Worm (Caenorhabditis elegans) whole organism, early embryonic: ENCODE data around the gene W04G3.7.

Source experiments
- B0310.2 ChIP-seq: sonication (generic microtip); optimal IDR thresholded peaks from 2 replicates; lab custom pipeline; 2016; ENCODE audit warnings: mild to moderate bottlenecking, missing genetic modification characterization, missing compliant biosample characterization
- F13C5.2 ChIP-seq: sonication (generic microtip); optimal IDR thresholded peaks from 2 replicates; lab custom pipeline; 2017; ENCODE audit warnings: mild to moderate bottlenecking, missing genetic modification characterization, inconsistent platforms, missing compliant biosample characterization
- aly-1 ChIP-seq: sonication (generic microtip); optimal IDR thresholded peaks from 2 replicates; lab custom pipeline; 2016; ENCODE audit warnings: missing genetic modification characterization, missing compliant biosample characterization
- ama-1 ChIP-seq: fragments of 150-350 bp; optimal IDR thresholded peaks from 2 replicates; lab custom pipeline; 2014
- ceh-13 ChIP-seq: fragments of 200-800 bp; sonication (Bioruptor generic); optimal IDR thresholded peaks from 2 replicates; lab custom pipeline; 2018; ENCODE audit warnings: mild to moderate bottlenecking, missing genetic modification characterization, missing compliant biosample characterization
- ceh-36 ChIP-seq: sonication (generic microtip); optimal IDR thresholded peaks from 2 replicates; lab custom pipeline; 2016; ENCODE audit warnings: missing genetic modification characterization, inconsistent platforms, missing compliant biosample characterization
- ets-7 ChIP-seq: sonication (generic microtip); optimal IDR thresholded peaks from 2 replicates; lab custom pipeline; 2016; ENCODE audit warnings: missing genotype, missing genetic modification characterization, missing compliant biosample characterization
- flt-1 ChIP-seq: fragments of 200-800 bp; sonication (Bioruptor generic); IDR thresholded peaks from 2 replicates; pipeline ENCODE4 v1.3.6; 2022; ENCODE audit warnings: missing genetic modification characterization, missing compliant biosample characterization
- hmbx-1 ChIP-seq: sonication (generic microtip); optimal IDR thresholded peaks from 2 replicates; lab custom pipeline; 2016; ENCODE audit warnings: mild to moderate bottlenecking, missing genetic modification characterization, missing compliant biosample characterization
- hmg-4 ChIP-seq: fragments of 200-800 bp; sonication (Bioruptor generic); optimal IDR thresholded peaks from 2 replicates; lab custom pipeline; 2018; ENCODE audit warnings: mild to moderate bottlenecking, missing genetic modification characterization, missing compliant biosample characterization
- hnd-1 ChIP-seq: sonication (generic microtip); optimal IDR thresholded peaks from 2 replicates; lab custom pipeline; 2016; ENCODE audit warnings: missing genetic modification characterization, missing compliant biosample characterization
- pes-1 ChIP-seq: fragments of 200-800 bp; sonication (Bioruptor generic); IDR thresholded peaks from 2 replicates; pipeline ENCODE4 v1.3.6; 2022; ENCODE audit warnings: missing genetic modification reagents, missing genetic modification characterization, missing compliant biosample characterization
- scrt-1 ChIP-seq: fragments of 200-800 bp; sonication (Bioruptor generic); IDR thresholded peaks from 2 replicates; pipeline ENCODE4 v1.3.6; 2022; ENCODE audit warnings: missing genetic modification characterization, missing compliant biosample characterization
- sea-1 ChIP-seq: fragments of 200-800 bp; sonication (Bioruptor generic); conservative IDR thresholded peaks from 2 replicates; pipeline ENCODE4 v1.3.6; 2022; ENCODE audit warnings: missing genetic modification characterization, missing compliant biosample characterization
- tbx-11 ChIP-seq: fragments of 200-800 bp; sonication (Bioruptor generic); IDR thresholded peaks from 2 replicates; pipeline ENCODE4 v1.3.6; 2022; ENCODE audit warnings: missing genetic modification characterization, missing compliant biosample characterization
- tbx-37 ChIP-seq: fragments of 200-800 bp; sonication (Bioruptor generic); conservative IDR thresholded peaks from 2 replicates; pipeline ENCODE4 v1.3.6; 2022; ENCODE audit warnings: missing genetic modification reagents, missing genetic modification characterization, missing compliant biosample characterization
- tra-4 ChIP-seq: sonication (generic microtip); optimal IDR thresholded peaks from 2 replicates; lab custom pipeline; 2017; ENCODE audit warnings: missing genetic modification characterization, missing compliant biosample characterization

W04G3.7 gene

ce11 chrX:11095480-11095879 lies 10.4 kb upstream of the W04G3.7 start:
- peak; percentile 51 for TF ChIP-seq hmbx-1 (tag; lab: Kevin White, UChicago)
- peak; percentile 85 for TF ChIP-seq tbx-11 (GFP tag; lab: Robert Waterston, UW)
- peak; percentile 92 for TF ChIP-seq pes-1 (GFP tag; lab: Robert Waterston, UW)
- no peak; the same call in 1 of the 2 replicates for TF ChIP-seq sea-1 (GFP tag; lab: Robert Waterston, UW)
- TF ChIP-seq ama-1 (lab: Kevin White, UChicago): no peak
- TF ChIP-seq F13C5.2 (tag; lab: Kevin White, UChicago): peak; percentile 89
- TF ChIP-seq ceh-13: peak; percentile 74
- TF ChIP-seq tbx-37: peak; percentile 87
- no peak; the same call in 1 of the 2 replicates for TF ChIP-seq scrt-1 (GFP tag; lab: Robert Waterston, UW)
- peak; percentile 67 for TF ChIP-seq hnd-1 (tag; lab: Kevin White, UChicago)
- TF ChIP-seq ceh-36 (tag; lab: Kevin White, UChicago): peak; percentile 77
- TF ChIP-seq tra-4: peak; percentile 54
- TF ChIP-seq ets-7 (tag; lab: Kevin White, UChicago): peak; percentile 59
- peak; percentile 93 for TF ChIP-seq aly-1
- peak; percentile 65 for TF ChIP-seq B0310.2 (tag; lab: Kevin White, UChicago)
- no peak for TF ChIP-seq hmg-4 (GFP tag; lab: Kevin White, UChicago)
- peak; percentile 88 for TF ChIP-seq flt-1 (GFP tag; lab: Robert Waterston, UW)

ce11 chrX:11093985-11094593 lies 9.0 kb upstream of the W04G3.7 start:
- peak; percentile 67 for TF ChIP-seq tbx-37
- TF ChIP-seq pes-1 (GFP tag; lab: Robert Waterston, UW): no peak; the same call in none of the 2 replicates
- TF ChIP-seq B0310.2 (tag; lab: Kevin White, UChicago): no peak
- peak; percentile 95 for TF ChIP-seq hmg-4 (GFP tag; lab: Kevin White, UChicago)
- TF ChIP-seq hmbx-1 (tag; lab: Kevin White, UChicago): no peak
- no peak for TF ChIP-seq aly-1
- TF ChIP-seq flt-1 (GFP tag; lab: Robert Waterston, UW): peak; percentile 74
- no peak for TF ChIP-seq ceh-36 (tag; lab: Kevin White, UChicago)
- TF ChIP-seq F13C5.2 (tag; lab: Kevin White, UChicago): peak; percentile 98
- no peak for TF ChIP-seq ama-1 (lab: Kevin White, UChicago)
- no peak for TF ChIP-seq ets-7 (tag; lab: Kevin White, UChicago)
- TF ChIP-seq tbx-11 (GFP tag; lab: Robert Waterston, UW): peak; percentile 70
- TF ChIP-seq sea-1 (GFP tag; lab: Robert Waterston, UW): peak; percentile 49; the same call in 1 of the 2 replicates
- peak; percentile 26 for TF ChIP-seq ceh-13
- peak; percentile 71 for TF ChIP-seq scrt-1 (GFP tag; lab: Robert Waterston, UW)
- TF ChIP-seq hnd-1 (tag; lab: Kevin White, UChicago): no peak
- TF ChIP-seq tra-4: peak; percentile 5

ce11 chrX:11088952-11089351 lies 3.9 kb upstream of the W04G3.7 start, which contains the start of gene W04G3.11:
TSS of gene W04G3.11 (plus strand) at chrX:11089195.
- TF ChIP-seq flt-1 (GFP tag; lab: Robert Waterston, UW) (no peak), aly-1 (no peak), ama-1 (lab: Kevin White, UChicago) (no peak), tbx-37 (no peak)

ce11 chrX:11080170-11080728 lies 4.8 kb downstream of the W04G3.7 start, which contains the start of gene sulp-7:
TSS of gene sulp-7 (plus strand) at chrX:11080678.
- no peak for TF ChIP-seq F13C5.2 (tag; lab: Kevin White, UChicago)
- TF ChIP-seq aly-1: no peak
- TF ChIP-seq pes-1 (GFP tag; lab: Robert Waterston, UW): no peak
- no peak for TF ChIP-seq hnd-1 (tag; lab: Kevin White, UChicago)
- no peak for TF ChIP-seq ceh-36 (tag; lab: Kevin White, UChicago)
- TF ChIP-seq sea-1 (GFP tag; lab: Robert Waterston, UW): no peak
- TF ChIP-seq ceh-13: no peak
- TF ChIP-seq ets-7 (tag; lab: Kevin White, UChicago): no peak
- no peak for TF ChIP-seq tbx-11 (GFP tag; lab: Robert Waterston, UW)
- TF ChIP-seq flt-1 (GFP tag; lab: Robert Waterston, UW): no peak
- no peak for TF ChIP-seq hmg-4 (GFP tag; lab: Kevin White, UChicago)
- no peak for TF ChIP-seq tra-4
- no peak for TF ChIP-seq hmbx-1 (tag; lab: Kevin White, UChicago)
- no peak for TF ChIP-seq ama-1 (lab: Kevin White, UChicago)

ce11 chrX:11079667-11080066 lies 5.4 kb downstream of the W04G3.7 start, which contains the start of gene W04G3.13:
TSS of gene W04G3.13 (minus strand) at chrX:11079767.
- TF ChIP-seq hmg-4 (GFP tag; lab: Kevin White, UChicago) (no peak), ets-7 (tag; lab: Kevin White, UChicago) (no peak), ama-1 (lab: Kevin White, UChicago) (no peak), flt-1 (GFP tag; lab: Robert Waterston, UW) (no peak), aly-1 (no peak), scrt-1 (GFP tag; lab: Robert Waterston, UW) (no peak), pes-1 (GFP tag; lab: Robert Waterston, UW) (no peak), tbx-37 (no peak), sea-1 (GFP tag; lab: Robert Waterston, UW) (no peak), hmbx-1 (tag; lab: Kevin White, UChicago) (no peak), tra-4 (no peak), hnd-1 (tag; lab: Kevin White, UChicago) (no peak), ceh-13 (no peak), B0310.2 (tag; lab: Kevin White, UChicago) (no peak)

- no peak for TF ChIP-seq tbx-11 (GFP tag; lab: Robert Waterston, UW)
- no peak for TF ChIP-seq aly-1
- TF ChIP-seq flt-1 (GFP tag; lab: Robert Waterston, UW): no peak
- no peak for TF ChIP-seq F13C5.2 (tag; lab: Kevin White, UChicago)
- no peak for TF ChIP-seq tbx-37
- no peak for TF ChIP-seq B0310.2 (tag; lab: Kevin White, UChicago)
- TF ChIP-seq sea-1 (GFP tag; lab: Robert Waterston, UW): no peak
- no peak for TF ChIP-seq ceh-36 (tag; lab: Kevin White, UChicago)
- no peak for TF ChIP-seq hnd-1 (tag; lab: Kevin White, UChicago)
- TF ChIP-seq hmbx-1 (tag; lab: Kevin White, UChicago): no peak
- TF ChIP-seq scrt-1 (GFP tag; lab: Robert Waterston, UW): no peak
- no peak for TF ChIP-seq ceh-13
- TF ChIP-seq hmg-4 (GFP tag; lab: Kevin White, UChicago): no peak
- TF ChIP-seq tra-4: no peak
- no peak for TF ChIP-seq ama-1 (lab: Kevin White, UChicago)
- no peak for TF ChIP-seq ets-7 (tag; lab: Kevin White, UChicago)
- no peak for TF ChIP-seq pes-1 (GFP tag; lab: Robert Waterston, UW)
Observed at ce11 chrX:11078150-11078549, 6.9 kb downstream of the W04G3.7 start, which contains the start of gene W04G3.10. TSS of gene W04G3.10 (minus strand) at chrX:11078250.
